Fruit fly (Drosophila melanogaster) whole organism, prepupa: Measurements from ENCODE around the gene Hs6st.

Source experiments
- Blimp-1 ChIP-seq: fragments of 200-800 bp; sonication (Bioruptor generic); optimal IDR thresholded peaks from 3 replicates; lab custom pipeline; 2017; ENCODE audit warnings: missing biosample characterization, missing genetic modification characterization, mild to moderate bottlenecking, moderate library complexity, missing genetic modification reagents
- CG10669 ChIP-seq: fragments of 200-800 bp; sonication (Bioruptor generic); optimal IDR thresholded peaks from 3 replicates; lab custom pipeline; 2018; ENCODE audit warnings: missing biosample characterization, mild to moderate bottlenecking, missing genetic modification characterization, moderate library complexity
- CG11762 ChIP-seq: fragments of 200-800 bp; sonication (Bioruptor generic); optimal IDR thresholded peaks from 3 replicates; lab custom pipeline; 2016; ENCODE audit warnings: missing biosample characterization, missing genetic modification characterization; ENCODE audit not compliant: insufficient read depth
- CG15336 ChIP-seq: fragments of 200-800 bp; sonication (Bioruptor generic); IDR thresholded peaks from 2 replicates; pipeline ENCODE4 v1.3.6; 2022; ENCODE audit warnings: missing biosample characterization, missing genetic modification characterization
- CG16779 ChIP-seq: fragments of 200-800 bp; sonication (Bioruptor generic); optimal IDR thresholded peaks from 3 replicates; lab custom pipeline; 2017; ENCODE audit warnings: missing biosample characterization, mild to moderate bottlenecking, missing genetic modification characterization
- CG3032 ChIP-seq: fragments of 200-800 bp; optimal IDR thresholded peaks from 2 replicates; lab custom pipeline; 2019; ENCODE audit warnings: missing biosample characterization, mild to moderate bottlenecking, missing genetic modification characterization, moderate library complexity
- CG31627 ChIP-seq: fragments of 200-800 bp; sonication (Bioruptor generic); optimal IDR thresholded peaks from 3 replicates; lab custom pipeline; 2016; ENCODE audit warnings: missing biosample characterization, missing genetic modification characterization
- CG32006 ChIP-seq: fragments of 200-800 bp; sonication (Bioruptor generic); optimal IDR thresholded peaks from 3 replicates; lab custom pipeline; 2017; ENCODE audit warnings: missing biosample characterization, mild to moderate bottlenecking, missing genetic modification characterization
- CG6163 ChIP-seq: fragments of 200-800 bp; sonication (Bioruptor generic); IDR thresholded peaks from 3 replicates; pipeline ENCODE4 v1.3.6; 2022; ENCODE audit warnings: missing biosample characterization, missing genetic modification characterization
- CG6792 ChIP-seq: fragments of 200-800 bp; sonication (Bioruptor generic); optimal IDR thresholded peaks from 3 replicates; lab custom pipeline; 2016; ENCODE audit warnings: missing biosample characterization, missing genetic modification characterization
- CG6808 ChIP-seq: fragments of 200-800 bp; sonication (Bioruptor generic); optimal IDR thresholded peaks from 3 replicates; lab custom pipeline; 2017; ENCODE audit warnings: missing biosample characterization, missing genetic modification characterization, mild to moderate bottlenecking, moderate library complexity, missing genetic modification reagents
- CG6854 ChIP-seq: fragments of 200-800 bp; sonication (Bioruptor generic); optimal IDR thresholded peaks from 2 replicates; lab custom pipeline; 2017; ENCODE audit warnings: missing biosample characterization, mild to moderate bottlenecking, missing genetic modification characterization
- CG7368 ChIP-seq: fragments of 200-800 bp; sonication (Bioruptor generic); optimal IDR thresholded peaks from 3 replicates; lab custom pipeline; 2016; ENCODE audit warnings: missing biosample characterization, missing genetic modification characterization
- CG8119 ChIP-seq: fragments of 200-800 bp; sonication (Bioruptor generic); IDR thresholded peaks from 3 replicates; pipeline ENCODE4 v1.3.6; 2022; ENCODE audit warnings: missing biosample characterization, missing genetic modification characterization
- CG8319 ChIP-seq: fragments of 200-800 bp; sonication (Bioruptor generic); optimal IDR thresholded peaks from 3 replicates; lab custom pipeline; 2016; ENCODE audit warnings: missing biosample characterization, missing genetic modification characterization
- Eip75B ChIP-seq: fragments of 200-800 bp; sonication (Bioruptor generic); optimal IDR thresholded peaks from 3 replicates; lab custom pipeline; 2016; ENCODE audit warnings: missing biosample characterization, missing genetic modification characterization
- Eip78C ChIP-seq: fragments of 200-800 bp; sonication (Bioruptor generic); peaks from one replicate; lab custom pipeline; 2016; ENCODE audit warnings: missing biosample characterization, missing genetic modification characterization
- Eip93F ChIP-seq: fragments of 200-800 bp; sonication (Bioruptor generic); optimal IDR thresholded peaks from 2 replicates; lab custom pipeline; 2016; ENCODE audit warnings: missing biosample characterization, mild to moderate bottlenecking, missing genetic modification characterization
- Ets21C ChIP-seq: fragments of 200-800 bp; sonication (Bioruptor generic); optimal IDR thresholded peaks from 3 replicates; lab custom pipeline; 2016; ENCODE audit warnings: missing biosample characterization, missing genetic modification characterization
- Gug ChIP-seq: fragments of 200-800 bp; sonication (Bioruptor generic); IDR thresholded peaks from 2 replicates; pipeline ENCODE4 v1.3.6; 2022; ENCODE audit warnings: missing biosample characterization, missing genetic modification characterization
- Hr38 ChIP-seq: sonication (Bioruptor generic); optimal IDR thresholded peaks from 2 replicates; lab custom pipeline; 2016; ENCODE audit warnings: missing biosample characterization, missing genetic modification characterization
- Hr39 ChIP-seq: fragments of 200-800 bp; sonication (Bioruptor generic); optimal IDR thresholded peaks from 2 replicates; lab custom pipeline; 2016; ENCODE audit warnings: missing biosample characterization, missing genetic modification characterization
- Lpt ChIP-seq: fragments of 200-800 bp; sonication (Bioruptor generic); optimal IDR thresholded peaks from 3 replicates; lab custom pipeline; 2016; ENCODE audit warnings: missing biosample characterization, missing genetic modification characterization
- Met ChIP-seq: fragments of 200-800 bp; sonication (Bioruptor generic); optimal IDR thresholded peaks from 3 replicates; lab custom pipeline; 2016; ENCODE audit warnings: missing biosample characterization, missing genetic modification characterization
- Sox102F ChIP-seq: fragments of 200-800 bp; sonication (Bioruptor generic); optimal IDR thresholded peaks from 2 replicates; lab custom pipeline; 2016; ENCODE audit warnings: missing biosample characterization, mild to moderate bottlenecking, missing genetic modification characterization
- Sox14 ChIP-seq: fragments of 200-800 bp; sonication (Bioruptor generic); optimal IDR thresholded peaks from 3 replicates; lab custom pipeline; 2016; ENCODE audit warnings: missing biosample characterization, missing genetic modification characterization
- Sox15 ChIP-seq: fragments of 200-800 bp; sonication (Bioruptor generic); optimal IDR thresholded peaks from 3 replicates; lab custom pipeline; 2016; ENCODE audit warnings: missing biosample characterization, missing genetic modification characterization
- achi ChIP-seq: fragments of 200-800 bp; sonication (Bioruptor generic); optimal IDR thresholded peaks from 3 replicates; lab custom pipeline; 2016; ENCODE audit warnings: missing biosample characterization, missing genetic modification characterization
- cyc ChIP-seq: fragments of 200-800 bp; sonication (Bioruptor generic); optimal IDR thresholded peaks from 3 replicates; lab custom pipeline; 2016; ENCODE audit warnings: missing biosample characterization, missing genetic modification characterization
- dac ChIP-seq: fragments of 200-800 bp; sonication (Bioruptor generic); optimal IDR thresholded peaks from 2 replicates; lab custom pipeline; 2017; ENCODE audit warnings: missing biosample characterization, mild to moderate bottlenecking, missing genetic modification characterization
- dsx ChIP-seq: fragments of 200-800 bp; optimal IDR thresholded peaks from 3 replicates; lab custom pipeline; 2019; ENCODE audit warnings: missing biosample characterization, mild to moderate bottlenecking, missing genetic modification characterization, moderate library complexity; ENCODE audit not compliant: poor library complexity, severe bottlenecking
- fd85E ChIP-seq: fragments of 200-800 bp; sonication (Bioruptor generic); optimal IDR thresholded peaks from 3 replicates; lab custom pipeline; 2016; ENCODE audit warnings: missing biosample characterization, missing genetic modification characterization
- fkh ChIP-seq: fragments of 200-800 bp; sonication (Bioruptor generic); optimal IDR thresholded peaks from 3 replicates; lab custom pipeline; 2017; ENCODE audit warnings: missing biosample characterization, mild to moderate bottlenecking, missing genetic modification characterization, moderate library complexity
- net ChIP-seq: fragments of 200-800 bp; sonication (Bioruptor generic); optimal IDR thresholded peaks from 3 replicates; lab custom pipeline; 2016; ENCODE audit warnings: missing biosample characterization, missing genetic modification characterization
- pdm3 ChIP-seq: fragments of 200-800 bp; sonication (Bioruptor generic); optimal IDR thresholded peaks from 3 replicates; lab custom pipeline; 2016; ENCODE audit warnings: missing biosample characterization, missing genetic modification characterization
- salr ChIP-seq, 2 experiments: fragments of 200-800 bp; sonication (Bioruptor generic); optimal IDR thresholded peaks; 3 replicates each; lab custom pipeline; 2016 to 2018; ENCODE audit warnings: missing biosample characterization in 2 of 2, missing genetic modification characterization in 2 of 2, mild to moderate bottlenecking in 1 of 2
- ss ChIP-seq, 2 experiments: fragments of 200-800 bp; sonication (Bioruptor generic); optimal IDR thresholded peaks; 2 replicates in 1 of 2; 3 replicates in 1 of 2; lab custom pipeline; 2017 to 2018; ENCODE audit warnings: mild to moderate bottlenecking in 2 of 2, missing biosample characterization in 2 of 2, missing genetic modification characterization in 2 of 2, moderate library complexity in 1 of 2
- svp ChIP-seq: fragments of 200-800 bp; sonication (Bioruptor generic); peaks from one replicate; lab custom pipeline; 2016; ENCODE audit warnings: missing biosample characterization, missing genetic modification characterization
- topi ChIP-seq: fragments of 200-800 bp; sonication (Bioruptor generic); optimal IDR thresholded peaks from 3 replicates; lab custom pipeline; 2016; ENCODE audit warnings: missing biosample characterization, missing genetic modification characterization
- vri ChIP-seq: fragments of 200-800 bp; sonication (Bioruptor generic); optimal IDR thresholded peaks from 3 replicates; lab custom pipeline; 2016; ENCODE audit warnings: missing biosample characterization, mild to moderate bottlenecking, missing genetic modification characterization

Gene Hs6st

dm6 chr3R:19911030-19911429 lies 97.3 kb downstream of the Hs6st start:
- TF ChIP-seq CG11762 (GFP tag; lab: Kevin White, UChicago) = no peak
- TF ChIP-seq, all 60 proteins: peak for 0

DNA sequence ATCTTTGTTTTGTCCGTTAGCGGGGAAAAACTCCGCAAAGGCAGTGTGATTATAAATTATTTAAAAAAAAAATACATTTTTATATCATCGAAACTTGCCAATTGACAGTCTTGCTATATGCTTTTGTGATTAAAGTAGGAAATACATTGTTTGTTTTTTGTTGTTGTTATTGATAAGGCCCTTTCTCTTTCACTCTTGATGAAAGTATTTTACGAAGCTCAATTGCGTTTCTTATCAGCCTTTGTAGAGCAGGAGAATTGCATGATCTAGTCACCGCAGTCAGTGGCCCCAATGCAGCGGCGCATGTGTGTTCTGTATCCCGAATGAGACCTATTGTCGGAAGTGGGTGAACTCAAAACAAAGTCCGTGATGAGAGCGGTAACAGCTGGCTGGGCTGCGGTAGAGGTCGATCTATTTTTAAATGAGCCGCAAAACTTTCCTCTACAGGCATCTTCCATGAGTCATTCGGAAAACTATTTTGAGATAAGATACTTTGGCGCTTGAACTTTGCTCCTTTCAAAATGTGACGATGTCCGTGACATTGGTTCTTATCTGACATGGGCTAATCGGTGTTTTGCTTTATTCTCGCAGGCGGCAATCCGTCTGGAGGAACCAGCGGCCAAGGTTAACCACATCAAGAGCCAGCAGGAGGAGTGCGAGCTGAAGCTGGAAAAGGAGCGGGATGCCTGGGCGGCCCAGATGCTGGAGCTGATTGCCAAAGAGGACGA lies 97.8 kb downstream of the Hs6st start:
- peak; percentile 52 for TF ChIP-seq CG6808 (GFP tag; lab: Kevin White, UChicago)
- peak; percentile 2 for TF ChIP-seq dsx (GFP tag; lab: Kevin White, UChicago)
- peak; percentile 82 for TF ChIP-seq Eip78C (GFP tag; lab: Kevin White, UChicago)
- peak; percentile 37 for TF ChIP-seq CG6854
- TF ChIP-seq CG32006 (GFP tag; lab: Kevin White, UChicago) = peak; percentile 29
- TF ChIP-seq Hr38 (GFP tag; lab: Kevin White, UChicago) = no peak
- TF ChIP-seq Eip93F (GFP tag; lab: Kevin White, UChicago) = peak; percentile 48
- TF ChIP-seq fd85E (GFP tag; lab: Kevin White, UChicago) = no peak
- peak; percentile 83 for TF ChIP-seq vri (GFP tag; lab: Kevin White, UChicago)
- peak; percentile 94 for TF ChIP-seq svp (GFP tag; lab: Kevin White, UChicago)
- TF ChIP-seq, all 60 proteins: peak for 8

- TF ChIP-seq CG6163 (GFP tag; lab: Robert Waterston, UW) (0 out of 3 replicates have a peak, but pooled peaks have one; percentile 9), topi (no peak), svp (GFP tag; lab: Kevin White, UChicago) (peak; percentile 79), CG16779 (tag; lab: Kevin White, UChicago) (no peak), vri (GFP tag; lab: Kevin White, UChicago) (peak; percentile 62), Lpt (GFP tag; lab: Kevin White, UChicago) (no peak), cyc (GFP tag; lab: Kevin White, UChicago) (no peak), CG8119 (GFP tag; lab: Robert Waterston, UW) (no peak), Sox14 (GFP tag; lab: Kevin White, UChicago) (peak; percentile 4), Eip78C (GFP tag; lab: Kevin White, UChicago) (peak; percentile 7), Eip75B (no peak)
- TF ChIP-seq, all 60 proteins: peak for 5
Measured at dm6 chr3R:19909541-19910182, 98.7 kb downstream of the Hs6st start.

DNA sequence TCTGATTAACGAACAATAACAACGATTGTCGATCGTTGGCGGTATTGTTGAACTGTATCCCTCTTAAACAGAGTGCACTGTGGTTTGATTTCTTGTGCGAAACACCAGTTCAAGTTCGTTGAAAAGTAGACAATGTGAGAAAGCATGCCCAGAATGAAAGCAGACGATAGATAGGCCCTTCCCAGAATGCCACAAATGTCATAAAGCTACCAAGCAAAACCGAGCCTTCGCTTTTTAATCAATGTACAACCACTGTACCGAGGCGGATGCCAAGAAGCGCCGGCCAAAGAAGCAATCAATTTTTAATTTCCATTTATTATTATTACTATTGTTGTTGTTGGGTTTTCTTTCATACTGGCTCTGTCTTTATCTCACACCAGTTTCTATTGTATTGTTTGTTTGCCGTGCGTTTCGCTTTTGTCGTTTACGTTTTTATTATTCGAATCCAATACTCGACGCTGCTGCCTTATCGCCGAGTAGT lies 99.4 kb downstream of the Hs6st start:
- TF ChIP-seq Blimp-1 (GFP tag; lab: Kevin White, UChicago) (peak; percentile 42), CG31627 (GFP tag; lab: Kevin White, UChicago) (peak; percentile 86), fd85E (GFP tag; lab: Kevin White, UChicago) (peak; percentile 65), Hr39 (GFP tag; lab: Kevin White, UChicago) (peak; percentile 88), salr (GFP tag; optimal IDR thresholded peaks at IDR 0.05; lab: Kevin White, UChicago) (peak; percentile 68), pdm3 (GFP tag; lab: Kevin White, UChicago) (peak; percentile 86), CG3032 (tag; lab: Kevin White, UChicago) (peak; percentile 52), achi (GFP tag; lab: Kevin White, UChicago) (peak; percentile 84), CG16779 (tag; lab: Kevin White, UChicago) (peak; percentile 57), Eip78C (GFP tag; lab: Kevin White, UChicago) (peak; percentile 95), Eip93F (GFP tag; lab: Kevin White, UChicago) (no peak), CG15336 (GFP tag; lab: Robert Waterston, UW) (peak; percentile 87), CG11762 (GFP tag; lab: Kevin White, UChicago) (peak; percentile 74), CG8319 (GFP tag; lab: Kevin White, UChicago) (peak; percentile 74), Gug (GFP tag; lab: Robert Waterston, UW) (peak; percentile 70), Sox102F (GFP tag; lab: Kevin White, UChicago) (peak; percentile 87), Sox14 (GFP tag; lab: Kevin White, UChicago) (peak; percentile 92), CG10669 (peak; percentile 77), ss (GFP tag; optimal IDR thresholded peaks at IDR 0.05; lab: Kevin White, UChicago) (peak in 1 of 2 experiments; percentile 42), topi (peak; percentile 81), cyc (GFP tag; lab: Kevin White, UChicago) (peak; percentile 81), CG7368 (GFP tag; lab: Kevin White, UChicago) (peak; percentile 80), net (peak; percentile 84), Ets21C (peak; percentile 84), dsx (GFP tag; lab: Kevin White, UChicago) (peak; percentile 51), Sox15 (GFP tag; lab: Kevin White, UChicago) (peak; percentile 88), Met (GFP tag; lab: Kevin White, UChicago) (peak; percentile 71), CG6792 (GFP tag; lab: Kevin White, UChicago) (peak; percentile 89), CG6808 (GFP tag; lab: Kevin White, UChicago) (peak; percentile 53), Hr38 (GFP tag; lab: Kevin White, UChicago) (no peak), CG6854 (peak; percentile 30), fkh (GFP tag; lab: Kevin White, UChicago) (peak; percentile 14), dac (GFP tag; lab: Kevin White, UChicago) (peak; percentile 67)
